Fruit fly (Drosophila melanogaster) whole organism, prepupa: ENCODE measurements around the gene pinta.

Experiments used
- Blimp-1 ChIP-seq: fragments of 200-800 bp; sonication (Bioruptor generic); optimal IDR thresholded peaks from 3 replicates; lab custom pipeline; 2017; ENCODE audit warnings: missing biosample characterization, missing genetic modification characterization, mild to moderate bottlenecking, moderate library complexity, missing genetic modification reagents
- CG10631 ChIP-seq: fragments of 200-800 bp; sonication (Bioruptor generic); optimal IDR thresholded peaks from 2 replicates; lab custom pipeline; 2016; ENCODE audit warnings: missing biosample characterization, missing genetic modification characterization
- CG10669 ChIP-seq: fragments of 200-800 bp; sonication (Bioruptor generic); optimal IDR thresholded peaks from 3 replicates; lab custom pipeline; 2018; ENCODE audit warnings: missing biosample characterization, mild to moderate bottlenecking, missing genetic modification characterization, moderate library complexity
- CG11762 ChIP-seq: fragments of 200-800 bp; sonication (Bioruptor generic); optimal IDR thresholded peaks from 3 replicates; lab custom pipeline; 2016; ENCODE audit warnings: missing biosample characterization, missing genetic modification characterization; ENCODE audit not compliant: insufficient read depth
- CG11902 ChIP-seq: fragments of 200-800 bp; sonication (Bioruptor generic); optimal IDR thresholded peaks from 3 replicates; lab custom pipeline; 2016; ENCODE audit warnings: missing biosample characterization, missing genetic modification characterization
- CG15336 ChIP-seq: fragments of 200-800 bp; sonication (Bioruptor generic); IDR thresholded peaks from 2 replicates; pipeline ENCODE4 v1.3.6; 2022; ENCODE audit warnings: missing biosample characterization, missing genetic modification characterization
- CG16779 ChIP-seq: fragments of 200-800 bp; sonication (Bioruptor generic); optimal IDR thresholded peaks from 3 replicates; lab custom pipeline; 2017; ENCODE audit warnings: missing biosample characterization, mild to moderate bottlenecking, missing genetic modification characterization
- CG3032 ChIP-seq: fragments of 200-800 bp; optimal IDR thresholded peaks from 2 replicates; lab custom pipeline; 2019; ENCODE audit warnings: missing biosample characterization, mild to moderate bottlenecking, missing genetic modification characterization, moderate library complexity
- CG31627 ChIP-seq: fragments of 200-800 bp; sonication (Bioruptor generic); optimal IDR thresholded peaks from 3 replicates; lab custom pipeline; 2016; ENCODE audit warnings: missing biosample characterization, missing genetic modification characterization
- CG32006 ChIP-seq: fragments of 200-800 bp; sonication (Bioruptor generic); optimal IDR thresholded peaks from 3 replicates; lab custom pipeline; 2017; ENCODE audit warnings: missing biosample characterization, mild to moderate bottlenecking, missing genetic modification characterization
- CG34406 ChIP-seq: fragments of 200-800 bp; sonication (Bioruptor generic); optimal IDR thresholded peaks from 3 replicates; lab custom pipeline; 2016; ENCODE audit warnings: missing biosample characterization, missing genetic modification characterization
- CG4318 ChIP-seq: fragments of 200-800 bp; sonication (Bioruptor generic); optimal IDR thresholded peaks from 3 replicates; lab custom pipeline; 2017; ENCODE audit warnings: missing biosample characterization, mild to moderate bottlenecking, missing genetic modification characterization
- CG6163 ChIP-seq: fragments of 200-800 bp; sonication (Bioruptor generic); IDR thresholded peaks from 3 replicates; pipeline ENCODE4 v1.3.6; 2022; ENCODE audit warnings: missing biosample characterization, missing genetic modification characterization
- CG6808 ChIP-seq: fragments of 200-800 bp; sonication (Bioruptor generic); optimal IDR thresholded peaks from 3 replicates; lab custom pipeline; 2017; ENCODE audit warnings: missing biosample characterization, missing genetic modification characterization, mild to moderate bottlenecking, moderate library complexity, missing genetic modification reagents
- CG7368 ChIP-seq: fragments of 200-800 bp; sonication (Bioruptor generic); optimal IDR thresholded peaks from 3 replicates; lab custom pipeline; 2016; ENCODE audit warnings: missing biosample characterization, missing genetic modification characterization
- CG8119 ChIP-seq: fragments of 200-800 bp; sonication (Bioruptor generic); IDR thresholded peaks from 3 replicates; pipeline ENCODE4 v1.3.6; 2022; ENCODE audit warnings: missing biosample characterization, missing genetic modification characterization
- CG8319 ChIP-seq: fragments of 200-800 bp; sonication (Bioruptor generic); optimal IDR thresholded peaks from 3 replicates; lab custom pipeline; 2016; ENCODE audit warnings: missing biosample characterization, missing genetic modification characterization
- Eip93F ChIP-seq: fragments of 200-800 bp; sonication (Bioruptor generic); optimal IDR thresholded peaks from 2 replicates; lab custom pipeline; 2016; ENCODE audit warnings: missing biosample characterization, mild to moderate bottlenecking, missing genetic modification characterization
- Ets21C ChIP-seq: fragments of 200-800 bp; sonication (Bioruptor generic); optimal IDR thresholded peaks from 3 replicates; lab custom pipeline; 2016; ENCODE audit warnings: missing biosample characterization, missing genetic modification characterization
- Ets96B ChIP-seq: fragments of 200-800 bp; optimal IDR thresholded peaks from 2 replicates; lab custom pipeline; 2019; ENCODE audit warnings: missing biosample characterization, mild to moderate bottlenecking, missing genetic modification characterization, moderate library complexity
- Gug ChIP-seq: fragments of 200-800 bp; sonication (Bioruptor generic); IDR thresholded peaks from 2 replicates; pipeline ENCODE4 v1.3.6; 2022; ENCODE audit warnings: missing biosample characterization, missing genetic modification characterization
- Hr38 ChIP-seq: sonication (Bioruptor generic); optimal IDR thresholded peaks from 2 replicates; lab custom pipeline; 2016; ENCODE audit warnings: missing biosample characterization, missing genetic modification characterization
- Hr39 ChIP-seq: fragments of 200-800 bp; sonication (Bioruptor generic); optimal IDR thresholded peaks from 2 replicates; lab custom pipeline; 2016; ENCODE audit warnings: missing biosample characterization, missing genetic modification characterization
- Hr4 ChIP-seq: fragments of 200-800 bp; sonication (Bioruptor generic); optimal IDR thresholded peaks from 3 replicates; lab custom pipeline; 2016; ENCODE audit warnings: missing biosample characterization, missing genetic modification characterization
- Lpt ChIP-seq: fragments of 200-800 bp; sonication (Bioruptor generic); optimal IDR thresholded peaks from 3 replicates; lab custom pipeline; 2016; ENCODE audit warnings: missing biosample characterization, missing genetic modification characterization
- OdsH ChIP-seq: fragments of 200-800 bp; sonication (Bioruptor generic); optimal IDR thresholded peaks from 3 replicates; lab custom pipeline; 2016; ENCODE audit warnings: missing biosample characterization, missing genetic modification characterization
- achi ChIP-seq: fragments of 200-800 bp; sonication (Bioruptor generic); optimal IDR thresholded peaks from 3 replicates; lab custom pipeline; 2016; ENCODE audit warnings: missing biosample characterization, missing genetic modification characterization
- acj6 ChIP-seq: fragments of 200-800 bp; sonication (Bioruptor generic); optimal IDR thresholded peaks from 3 replicates; lab custom pipeline; 2016; ENCODE audit warnings: missing biosample characterization, missing genetic modification characterization
- cyc ChIP-seq: fragments of 200-800 bp; sonication (Bioruptor generic); optimal IDR thresholded peaks from 3 replicates; lab custom pipeline; 2016; ENCODE audit warnings: missing biosample characterization, missing genetic modification characterization
- dac ChIP-seq: fragments of 200-800 bp; sonication (Bioruptor generic); optimal IDR thresholded peaks from 2 replicates; lab custom pipeline; 2017; ENCODE audit warnings: missing biosample characterization, mild to moderate bottlenecking, missing genetic modification characterization
- dsx ChIP-seq: fragments of 200-800 bp; optimal IDR thresholded peaks from 3 replicates; lab custom pipeline; 2019; ENCODE audit warnings: missing biosample characterization, mild to moderate bottlenecking, missing genetic modification characterization, moderate library complexity; ENCODE audit not compliant: poor library complexity, severe bottlenecking
- eg ChIP-seq: fragments of 200-800 bp; sonication (Bioruptor generic); IDR thresholded peaks from 3 replicates; pipeline ENCODE4 v1.3.6; 2022; ENCODE audit warnings: missing biosample characterization, missing genetic modification characterization
- net ChIP-seq: fragments of 200-800 bp; sonication (Bioruptor generic); optimal IDR thresholded peaks from 3 replicates; lab custom pipeline; 2016; ENCODE audit warnings: missing biosample characterization, missing genetic modification characterization
- pdm3 ChIP-seq: fragments of 200-800 bp; sonication (Bioruptor generic); optimal IDR thresholded peaks from 3 replicates; lab custom pipeline; 2016; ENCODE audit warnings: missing biosample characterization, missing genetic modification characterization
- salr ChIP-seq, 2 experiments: fragments of 200-800 bp; sonication (Bioruptor generic); optimal IDR thresholded peaks; 3 replicates each; lab custom pipeline; 2016 to 2018; ENCODE audit warnings: missing biosample characterization in 2 of 2, missing genetic modification characterization in 2 of 2, mild to moderate bottlenecking in 1 of 2
- spab ChIP-seq: fragments of 200-800 bp; sonication (Bioruptor generic); optimal IDR thresholded peaks from 2 replicates; lab custom pipeline; 2017; ENCODE audit warnings: missing biosample characterization, mild to moderate bottlenecking, missing genetic modification characterization, missing genetic modification reagents
- topi ChIP-seq: fragments of 200-800 bp; sonication (Bioruptor generic); optimal IDR thresholded peaks from 3 replicates; lab custom pipeline; 2016; ENCODE audit warnings: missing biosample characterization, missing genetic modification characterization

pinta gene

DNA sequence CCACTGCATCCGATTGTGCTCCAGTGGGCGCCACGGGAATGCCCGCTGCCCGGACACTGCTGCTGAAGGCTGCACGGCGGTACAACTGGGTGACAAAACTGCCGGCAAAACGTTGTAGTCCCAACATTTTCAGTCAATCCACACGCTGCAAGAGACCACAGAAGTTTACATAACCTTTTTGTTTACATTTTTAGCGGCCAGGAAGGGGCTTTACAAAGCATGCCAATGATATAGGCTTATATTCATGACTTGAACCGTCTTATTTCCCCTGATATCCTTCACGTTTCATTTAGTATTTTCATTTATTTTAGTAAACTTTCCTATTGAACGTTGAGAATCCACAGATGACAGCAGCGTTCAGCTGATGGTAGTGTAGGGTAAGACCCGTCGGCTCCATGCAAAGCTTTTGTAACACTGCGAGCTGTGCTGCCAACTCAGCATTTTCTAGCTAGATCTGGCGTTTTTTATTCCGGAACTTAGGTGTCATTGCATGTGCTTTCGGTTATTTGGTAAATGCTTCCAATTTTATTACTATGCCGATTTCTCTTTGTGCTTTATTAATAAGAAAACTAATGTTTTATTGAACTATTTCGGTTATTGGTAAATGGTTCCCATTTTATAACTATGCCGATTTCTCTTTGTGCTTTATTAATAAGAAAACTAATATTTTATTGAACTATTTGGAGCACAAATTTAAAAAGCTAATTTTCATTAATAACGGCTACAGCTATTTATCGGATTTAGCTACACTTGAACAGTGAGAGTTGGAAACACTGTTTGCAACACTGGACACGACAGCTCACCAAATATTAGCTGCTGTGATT is 14.0 kb downstream of the pinta start, which contains the start of the genes CG13850 and lqfR (continued):
- TF ChIP-seq dac (GFP tag; lab: Kevin White, UChicago): no peak
- no peak for TF ChIP-seq CG15336
- no peak for TF ChIP-seq CG4318 (GFP tag; lab: Kevin White, UChicago)
- peak; percentile 84 for TF ChIP-seq pdm3
- TF ChIP-seq achi (GFP tag; lab: Kevin White, UChicago): peak; percentile 79
- TF ChIP-seq OdsH: no peak
- TF ChIP-seq spab (GFP tag; lab: Kevin White, UChicago): no peak
- TF ChIP-seq net (GFP tag; lab: Kevin White, UChicago): peak; percentile 55
- peak; percentile 82 for TF ChIP-seq cyc (GFP tag; lab: Kevin White, UChicago)
- peak; percentile 71 for TF ChIP-seq Ets21C (GFP tag; lab: Kevin White, UChicago)
- peak; percentile 80 for TF ChIP-seq topi (GFP tag; lab: Kevin White, UChicago)
- peak; percentile 73 for TF ChIP-seq CG3032 (tag; lab: Kevin White, UChicago)
- peak; percentile 62 for TF ChIP-seq CG11762 (GFP tag; lab: Kevin White, UChicago)
- TF ChIP-seq CG8119 (GFP tag; lab: Robert Waterston, UW): no peak
- peak; percentile 80 for TF ChIP-seq Hr39 (GFP tag; lab: Kevin White, UChicago)

DNA sequence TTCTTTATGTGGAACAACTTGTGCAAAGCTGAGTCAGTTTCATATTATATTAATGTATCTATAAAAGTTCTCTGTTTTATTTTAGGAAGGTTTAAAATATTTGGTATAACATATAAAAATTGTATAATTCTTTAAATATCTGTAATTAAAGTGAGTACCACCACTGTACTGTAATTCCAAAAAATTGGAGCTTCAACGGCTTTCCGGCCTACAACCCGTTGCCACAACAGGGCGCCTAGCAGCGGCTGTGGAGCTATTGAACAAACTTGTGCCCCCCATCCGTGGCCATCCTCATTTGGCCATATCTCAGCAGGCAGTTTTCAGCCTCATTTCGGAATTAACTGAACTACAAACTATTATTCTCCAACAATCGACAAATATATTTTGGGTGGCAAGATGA is 19.1 kb downstream of the pinta start, which contains the start of gene CG13855:
CG13855 (plus strand) TSS at position 301 of the 400 bp plus-strand sequence.
- no peak for TF ChIP-seq dsx (GFP tag; lab: Kevin White, UChicago)
- TF ChIP-seq CG15336: no peak
- TF ChIP-seq Gug: no peak
- TF ChIP-seq, all 60 proteins: peak for 0

DNA sequence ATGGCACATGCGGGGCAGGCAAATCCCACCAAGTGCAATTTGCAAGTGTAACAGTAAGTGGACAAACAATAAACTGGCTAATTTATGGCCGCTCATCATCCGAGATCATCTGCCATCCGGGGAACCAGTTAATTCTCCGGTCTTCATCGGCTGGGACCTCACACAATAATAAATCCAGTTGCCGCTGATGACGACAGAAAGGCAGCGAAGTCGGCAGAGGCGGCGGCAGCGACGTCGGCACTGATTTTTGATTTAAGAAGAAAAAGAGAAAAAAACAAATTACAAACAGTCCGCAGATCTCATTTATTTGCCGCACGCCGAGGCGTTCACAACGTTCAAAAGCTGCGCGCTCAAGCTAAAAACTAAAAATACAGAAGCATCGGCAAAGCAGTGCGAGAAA is 22.4 kb downstream of the pinta start, which contains the start of gene CG13856:
CG13856 (plus strand) TSS at position 301 of the 400 bp plus-strand sequence.
- TF ChIP-seq Blimp-1 (GFP tag; lab: Kevin White, UChicago) (no peak), CG3032 (tag; lab: Kevin White, UChicago) (no peak), Hr4 (GFP tag; lab: Kevin White, UChicago) (no peak), OdsH (no peak), Ets96B (tag; lab: Kevin White, UChicago) (no peak), CG8319 (GFP tag; lab: Kevin White, UChicago) (no peak), CG6163 (no peak), Eip93F (GFP tag; lab: Kevin White, UChicago) (no peak), CG8119 (GFP tag; lab: Robert Waterston, UW) (no peak), CG10631 (GFP tag; lab: Kevin White, UChicago) (no peak), pdm3 (no peak), CG16779 (tag; lab: Kevin White, UChicago) (no peak), Gug (no peak), CG11762 (GFP tag; lab: Kevin White, UChicago) (no peak), dac (GFP tag; lab: Kevin White, UChicago) (no peak), CG10669 (GFP tag; lab: Kevin White, UChicago) (no peak), CG6808 (no peak)
- TF ChIP-seq, all 60 proteins: peak for 0

DNA sequence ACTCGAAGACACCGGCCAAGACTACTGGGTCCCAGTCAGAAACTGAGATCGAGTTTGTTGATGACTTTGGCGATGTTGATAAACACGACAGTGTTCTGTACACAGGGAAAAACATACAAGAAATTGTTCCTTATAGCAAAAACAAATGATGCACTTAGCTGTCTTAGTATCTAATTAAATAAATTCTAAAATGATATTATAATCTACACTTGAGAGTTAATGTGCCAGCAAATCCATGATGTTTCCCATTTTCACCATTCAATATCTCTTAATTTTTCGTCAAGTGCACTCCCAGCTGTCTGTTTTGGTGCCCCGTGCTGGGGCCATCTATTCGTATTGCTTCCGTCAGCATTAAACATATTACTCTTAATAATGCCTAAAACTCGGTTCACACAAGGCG is 24.5 kb downstream of the pinta start:
- TF ChIP-seq CG6163: no peak; the same call in none of the 3 replicates
- peak; percentile 50 for TF ChIP-seq CG3032 (tag; lab: Kevin White, UChicago)
- peak; percentile 38 for TF ChIP-seq Ets96B (tag; lab: Kevin White, UChicago)
- peak; percentile 76 for TF ChIP-seq CG32006 (GFP tag; lab: Kevin White, UChicago)
- peak; percentile 7 for TF ChIP-seq CG11762 (GFP tag; lab: Kevin White, UChicago)
- peak; percentile 5 for TF ChIP-seq dsx (GFP tag; lab: Kevin White, UChicago)
- peak; percentile 44 for TF ChIP-seq achi (GFP tag; lab: Kevin White, UChicago)
- TF ChIP-seq CG31627: no peak
- TF ChIP-seq salr (GFP tag; optimal IDR thresholded peaks at IDR 0.05; lab: Kevin White, UChicago): peak in 1 of 2 experiments; percentile 35
- TF ChIP-seq OdsH: no peak
- TF ChIP-seq CG34406: no peak
- TF ChIP-seq Gug: peak; percentile 62; the same call in 1 of the 2 replicates
- TF ChIP-seq CG10669 (GFP tag; lab: Kevin White, UChicago): no peak
- peak; percentile 47 for TF ChIP-seq CG10631 (GFP tag; lab: Kevin White, UChicago)
- peak; percentile 1 for TF ChIP-seq CG8319 (GFP tag; lab: Kevin White, UChicago)
- peak; percentile 64 for TF ChIP-seq CG8119 (GFP tag; lab: Robert Waterston, UW)
- no peak for TF ChIP-seq CG11902 (GFP tag; lab: Kevin White, UChicago)
- peak; percentile 72 for TF ChIP-seq eg
- peak; percentile 42 for TF ChIP-seq Lpt (GFP tag; lab: Kevin White, UChicago)
- TF ChIP-seq CG7368: peak; percentile 8
- peak; percentile 53 for TF ChIP-seq CG4318 (GFP tag; lab: Kevin White, UChicago)
- TF ChIP-seq CG15336: peak; percentile 76
- TF ChIP-seq acj6 (GFP tag; lab: Kevin White, UChicago): peak; percentile 48
- TF ChIP-seq Hr38: no peak
- TF ChIP-seq pdm3: peak; percentile 44
